Fruit fly (Drosophila melanogaster) whole organism, prepupa: ENCODE measurements around the gene CG3184.
A peak's percentile ranks its signal among the peaks of the same experiment; 100 is the strongest.

Experiments used
- CG10631 ChIP-seq: fragments of 200-800 bp; sonication (Bioruptor generic); optimal IDR thresholded peaks from 2 replicates; lab custom pipeline; 2016; ENCODE audit warnings: missing biosample characterization, missing genetic modification characterization
- CG10669 ChIP-seq: fragments of 200-800 bp; sonication (Bioruptor generic); optimal IDR thresholded peaks from 3 replicates; lab custom pipeline; 2018; ENCODE audit warnings: missing biosample characterization, mild to moderate bottlenecking, missing genetic modification characterization, moderate library complexity
- CG11294 ChIP-seq: fragments of 200-800 bp; sonication (Bioruptor generic); IDR thresholded peaks from 2 replicates; pipeline ENCODE4 v1.3.6; 2022; ENCODE audit warnings: missing biosample characterization, missing genetic modification characterization
- CG11762 ChIP-seq: fragments of 200-800 bp; sonication (Bioruptor generic); optimal IDR thresholded peaks from 3 replicates; lab custom pipeline; 2016; ENCODE audit warnings: missing biosample characterization, missing genetic modification characterization; ENCODE audit not compliant: insufficient read depth
- CG11902 ChIP-seq: fragments of 200-800 bp; sonication (Bioruptor generic); optimal IDR thresholded peaks from 3 replicates; lab custom pipeline; 2016; ENCODE audit warnings: missing biosample characterization, missing genetic modification characterization
- CG15336 ChIP-seq: fragments of 200-800 bp; sonication (Bioruptor generic); IDR thresholded peaks from 2 replicates; pipeline ENCODE4 v1.3.6; 2022; ENCODE audit warnings: missing biosample characterization, missing genetic modification characterization
- CG1621 ChIP-seq: fragments of 200-800 bp; sonication (Bioruptor generic); optimal IDR thresholded peaks from 3 replicates; lab custom pipeline; 2018; ENCODE audit warnings: missing biosample characterization, mild to moderate bottlenecking, missing genetic modification characterization
- CG16779 ChIP-seq: fragments of 200-800 bp; sonication (Bioruptor generic); optimal IDR thresholded peaks from 3 replicates; lab custom pipeline; 2017; ENCODE audit warnings: missing biosample characterization, mild to moderate bottlenecking, missing genetic modification characterization
- CG3032 ChIP-seq: fragments of 200-800 bp; optimal IDR thresholded peaks from 2 replicates; lab custom pipeline; 2019; ENCODE audit warnings: missing biosample characterization, mild to moderate bottlenecking, missing genetic modification characterization, moderate library complexity
- CG31627 ChIP-seq: fragments of 200-800 bp; sonication (Bioruptor generic); optimal IDR thresholded peaks from 3 replicates; lab custom pipeline; 2016; ENCODE audit warnings: missing biosample characterization, missing genetic modification characterization
- CG32006 ChIP-seq: fragments of 200-800 bp; sonication (Bioruptor generic); optimal IDR thresholded peaks from 3 replicates; lab custom pipeline; 2017; ENCODE audit warnings: missing biosample characterization, mild to moderate bottlenecking, missing genetic modification characterization
- CG34406 ChIP-seq: fragments of 200-800 bp; sonication (Bioruptor generic); optimal IDR thresholded peaks from 3 replicates; lab custom pipeline; 2016; ENCODE audit warnings: missing biosample characterization, missing genetic modification characterization
- CG3919 ChIP-seq: fragments of 200-800 bp; sonication (Bioruptor generic); optimal IDR thresholded peaks from 3 replicates; lab custom pipeline; 2016; ENCODE audit warnings: missing biosample characterization, missing genetic modification characterization
- CG4318 ChIP-seq: fragments of 200-800 bp; sonication (Bioruptor generic); optimal IDR thresholded peaks from 3 replicates; lab custom pipeline; 2017; ENCODE audit warnings: missing biosample characterization, mild to moderate bottlenecking, missing genetic modification characterization
- CG6276 ChIP-seq: fragments of 200-800 bp; sonication (Bioruptor generic); optimal IDR thresholded peaks from 2 replicates; lab custom pipeline; 2017; ENCODE audit warnings: missing biosample characterization, mild to moderate bottlenecking, missing genetic modification characterization
- CG6792 ChIP-seq: fragments of 200-800 bp; sonication (Bioruptor generic); optimal IDR thresholded peaks from 3 replicates; lab custom pipeline; 2016; ENCODE audit warnings: missing biosample characterization, missing genetic modification characterization
- CG6808 ChIP-seq: fragments of 200-800 bp; sonication (Bioruptor generic); optimal IDR thresholded peaks from 3 replicates; lab custom pipeline; 2017; ENCODE audit warnings: missing biosample characterization, missing genetic modification characterization, mild to moderate bottlenecking, moderate library complexity, missing genetic modification reagents
- CG6854 ChIP-seq: fragments of 200-800 bp; sonication (Bioruptor generic); optimal IDR thresholded peaks from 2 replicates; lab custom pipeline; 2017; ENCODE audit warnings: missing biosample characterization, mild to moderate bottlenecking, missing genetic modification characterization
- CG8319 ChIP-seq: fragments of 200-800 bp; sonication (Bioruptor generic); optimal IDR thresholded peaks from 3 replicates; lab custom pipeline; 2016; ENCODE audit warnings: missing biosample characterization, missing genetic modification characterization
- CG8632 ChIP-seq: fragments of 200-800 bp; sonication (Bioruptor generic); optimal IDR thresholded peaks from 3 replicates; lab custom pipeline; 2016; ENCODE audit warnings: missing biosample characterization, missing genetic modification characterization
- CG9139 ChIP-seq: fragments of 200-800 bp; sonication (Bioruptor generic); optimal IDR thresholded peaks from 3 replicates; lab custom pipeline; 2017; ENCODE audit warnings: missing biosample characterization, mild to moderate bottlenecking, missing genetic modification characterization
- Eip75B ChIP-seq: fragments of 200-800 bp; sonication (Bioruptor generic); optimal IDR thresholded peaks from 3 replicates; lab custom pipeline; 2016; ENCODE audit warnings: missing biosample characterization, missing genetic modification characterization
- Eip78C ChIP-seq: fragments of 200-800 bp; sonication (Bioruptor generic); peaks from one replicate; lab custom pipeline; 2016; ENCODE audit warnings: missing biosample characterization, missing genetic modification characterization
- Eip93F ChIP-seq: fragments of 200-800 bp; sonication (Bioruptor generic); optimal IDR thresholded peaks from 2 replicates; lab custom pipeline; 2016; ENCODE audit warnings: missing biosample characterization, mild to moderate bottlenecking, missing genetic modification characterization
- Ets21C ChIP-seq: fragments of 200-800 bp; sonication (Bioruptor generic); optimal IDR thresholded peaks from 3 replicates; lab custom pipeline; 2016; ENCODE audit warnings: missing biosample characterization, missing genetic modification characterization
- Gug ChIP-seq: fragments of 200-800 bp; sonication (Bioruptor generic); IDR thresholded peaks from 2 replicates; pipeline ENCODE4 v1.3.6; 2022; ENCODE audit warnings: missing biosample characterization, missing genetic modification characterization
- Hr38 ChIP-seq: sonication (Bioruptor generic); optimal IDR thresholded peaks from 2 replicates; lab custom pipeline; 2016; ENCODE audit warnings: missing biosample characterization, missing genetic modification characterization
- Hr39 ChIP-seq: fragments of 200-800 bp; sonication (Bioruptor generic); optimal IDR thresholded peaks from 2 replicates; lab custom pipeline; 2016; ENCODE audit warnings: missing biosample characterization, missing genetic modification characterization
- Hr4 ChIP-seq: fragments of 200-800 bp; sonication (Bioruptor generic); optimal IDR thresholded peaks from 3 replicates; lab custom pipeline; 2016; ENCODE audit warnings: missing biosample characterization, missing genetic modification characterization
- Lpt ChIP-seq: fragments of 200-800 bp; sonication (Bioruptor generic); optimal IDR thresholded peaks from 3 replicates; lab custom pipeline; 2016; ENCODE audit warnings: missing biosample characterization, missing genetic modification characterization
- Met ChIP-seq: fragments of 200-800 bp; sonication (Bioruptor generic); optimal IDR thresholded peaks from 3 replicates; lab custom pipeline; 2016; ENCODE audit warnings: missing biosample characterization, missing genetic modification characterization
- OdsH ChIP-seq: fragments of 200-800 bp; sonication (Bioruptor generic); optimal IDR thresholded peaks from 3 replicates; lab custom pipeline; 2016; ENCODE audit warnings: missing biosample characterization, missing genetic modification characterization
- Smox ChIP-seq: fragments of 200-800 bp; sonication (Bioruptor generic); optimal IDR thresholded peaks from 3 replicates; lab custom pipeline; 2016; ENCODE audit warnings: missing biosample characterization, missing genetic modification characterization
- Sox102F ChIP-seq: fragments of 200-800 bp; sonication (Bioruptor generic); optimal IDR thresholded peaks from 2 replicates; lab custom pipeline; 2016; ENCODE audit warnings: missing biosample characterization, mild to moderate bottlenecking, missing genetic modification characterization
- Sox14 ChIP-seq: fragments of 200-800 bp; sonication (Bioruptor generic); optimal IDR thresholded peaks from 3 replicates; lab custom pipeline; 2016; ENCODE audit warnings: missing biosample characterization, missing genetic modification characterization
- Sox15 ChIP-seq: fragments of 200-800 bp; sonication (Bioruptor generic); optimal IDR thresholded peaks from 3 replicates; lab custom pipeline; 2016; ENCODE audit warnings: missing biosample characterization, missing genetic modification characterization
- achi ChIP-seq: fragments of 200-800 bp; sonication (Bioruptor generic); optimal IDR thresholded peaks from 3 replicates; lab custom pipeline; 2016; ENCODE audit warnings: missing biosample characterization, missing genetic modification characterization
- acj6 ChIP-seq: fragments of 200-800 bp; sonication (Bioruptor generic); optimal IDR thresholded peaks from 3 replicates; lab custom pipeline; 2016; ENCODE audit warnings: missing biosample characterization, missing genetic modification characterization
- dsx ChIP-seq: fragments of 200-800 bp; optimal IDR thresholded peaks from 3 replicates; lab custom pipeline; 2019; ENCODE audit warnings: missing biosample characterization, mild to moderate bottlenecking, missing genetic modification characterization, moderate library complexity; ENCODE audit not compliant: poor library complexity, severe bottlenecking
- esn ChIP-seq: fragments of 200-800 bp; sonication (Bioruptor generic); optimal IDR thresholded peaks from 2 replicates; lab custom pipeline; 2016; ENCODE audit warnings: missing biosample characterization, mild to moderate bottlenecking, missing genetic modification characterization, moderate library complexity
- fd59A ChIP-seq: fragments of 200-800 bp; sonication (Bioruptor generic); optimal IDR thresholded peaks from 2 replicates; lab custom pipeline; 2017; ENCODE audit warnings: missing biosample characterization, mild to moderate bottlenecking, missing genetic modification characterization, missing genetic modification reagents
- fkh ChIP-seq: fragments of 200-800 bp; sonication (Bioruptor generic); optimal IDR thresholded peaks from 3 replicates; lab custom pipeline; 2017; ENCODE audit warnings: missing biosample characterization, mild to moderate bottlenecking, missing genetic modification characterization, moderate library complexity
- lz ChIP-seq: fragments of 200-800 bp; sonication (Bioruptor generic); optimal IDR thresholded peaks from 3 replicates; lab custom pipeline; 2016; ENCODE audit warnings: missing biosample characterization, missing genetic modification characterization
- net ChIP-seq: fragments of 200-800 bp; sonication (Bioruptor generic); optimal IDR thresholded peaks from 3 replicates; lab custom pipeline; 2016; ENCODE audit warnings: missing biosample characterization, missing genetic modification characterization
- pdm3 ChIP-seq: fragments of 200-800 bp; sonication (Bioruptor generic); optimal IDR thresholded peaks from 3 replicates; lab custom pipeline; 2016; ENCODE audit warnings: missing biosample characterization, missing genetic modification characterization
- salr ChIP-seq, 2 experiments: fragments of 200-800 bp; sonication (Bioruptor generic); optimal IDR thresholded peaks; 3 replicates each; lab custom pipeline; 2016 to 2018; ENCODE audit warnings: missing biosample characterization in 2 of 2, missing genetic modification characterization in 2 of 2, mild to moderate bottlenecking in 1 of 2
- spab ChIP-seq: fragments of 200-800 bp; sonication (Bioruptor generic); optimal IDR thresholded peaks from 2 replicates; lab custom pipeline; 2017; ENCODE audit warnings: missing biosample characterization, mild to moderate bottlenecking, missing genetic modification characterization, missing genetic modification reagents
- ss ChIP-seq, 2 experiments: fragments of 200-800 bp; sonication (Bioruptor generic); optimal IDR thresholded peaks; 2 replicates in 1 of 2; 3 replicates in 1 of 2; lab custom pipeline; 2017 to 2018; ENCODE audit warnings: mild to moderate bottlenecking in 2 of 2, missing biosample characterization in 2 of 2, missing genetic modification characterization in 2 of 2, moderate library complexity in 1 of 2
- svp ChIP-seq: fragments of 200-800 bp; sonication (Bioruptor generic); peaks from one replicate; lab custom pipeline; 2016; ENCODE audit warnings: missing biosample characterization, missing genetic modification characterization
- topi ChIP-seq: fragments of 200-800 bp; sonication (Bioruptor generic); optimal IDR thresholded peaks from 3 replicates; lab custom pipeline; 2016; ENCODE audit warnings: missing biosample characterization, missing genetic modification characterization
- vri ChIP-seq: fragments of 200-800 bp; sonication (Bioruptor generic); optimal IDR thresholded peaks from 3 replicates; lab custom pipeline; 2016; ENCODE audit warnings: missing biosample characterization, mild to moderate bottlenecking, missing genetic modification characterization

The CG3184 gene

DNA sequence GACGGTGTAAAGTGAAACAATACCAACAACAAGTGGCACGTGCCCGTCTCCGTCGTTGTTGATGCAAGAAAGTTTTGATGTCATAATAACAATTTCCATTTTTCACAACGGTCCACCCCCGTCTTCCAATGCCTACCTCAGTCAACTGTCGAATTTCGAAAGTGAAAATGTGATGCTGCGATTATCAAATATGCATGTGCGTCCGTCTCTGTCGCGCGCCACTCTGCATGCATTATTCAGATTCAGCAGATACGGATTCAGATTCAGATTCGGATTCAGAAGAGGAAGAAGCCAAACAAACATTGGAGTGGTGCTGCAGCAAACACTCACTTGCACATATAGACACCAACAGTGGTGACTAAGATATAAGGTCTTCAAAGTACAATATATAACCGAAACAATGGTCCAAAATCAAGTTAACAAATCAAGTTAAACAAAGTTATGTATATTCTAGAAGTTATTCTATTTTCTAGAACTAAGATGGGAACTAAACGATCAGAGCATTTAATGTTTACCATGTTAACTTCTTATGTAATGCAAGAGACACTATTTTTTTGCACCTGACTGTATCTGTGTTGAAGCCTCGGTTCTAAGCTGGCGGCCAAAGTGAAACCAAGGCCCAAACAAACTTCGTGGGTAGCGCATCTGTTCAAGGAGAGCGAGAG is 45.8 kb downstream of the CG3184 start:
- TF ChIP-seq Hr38 (GFP tag; lab: Kevin White, UChicago) (no peak), CG32006 (GFP tag; lab: Kevin White, UChicago) (peak; percentile 59), net (GFP tag; lab: Kevin White, UChicago) (peak; percentile 30), CG3919 (GFP tag; lab: Kevin White, UChicago) (peak; percentile 51), CG10631 (GFP tag; lab: Kevin White, UChicago) (peak; percentile 61), CG8632 (peak; percentile 26), Lpt (GFP tag; lab: Kevin White, UChicago) (no peak), CG15336 (GFP tag; lab: Robert Waterston, UW) (peak; percentile 81), CG8319 (GFP tag; lab: Kevin White, UChicago) (no peak), dsx (GFP tag; lab: Kevin White, UChicago) (peak; percentile 36), CG6792 (GFP tag; lab: Kevin White, UChicago) (peak; percentile 55), CG31627 (GFP tag; lab: Kevin White, UChicago) (peak; percentile 32), CG9139 (GFP tag; lab: Kevin White, UChicago) (no peak), topi (GFP tag; lab: Kevin White, UChicago) (peak; percentile 53), fkh (GFP tag; lab: Kevin White, UChicago) (no peak), Sox14 (GFP tag; lab: Kevin White, UChicago) (peak; percentile 50), CG11902 (GFP tag; lab: Kevin White, UChicago) (no peak), ss (GFP tag; optimal IDR thresholded peaks at IDR 0.05; lab: Kevin White, UChicago) (peak; percentile 29 to 32), CG6808 (GFP tag; lab: Kevin White, UChicago) (peak; percentile 35), esn (GFP tag; lab: Kevin White, UChicago) (peak; percentile 66), CG11762 (GFP tag; lab: Kevin White, UChicago) (peak; percentile 15), Smox (GFP tag; lab: Kevin White, UChicago) (peak; percentile 54), CG6276 (peak; percentile 34), Ets21C (GFP tag; lab: Kevin White, UChicago) (peak; percentile 38), Met (GFP tag; lab: Kevin White, UChicago) (peak; percentile 61), CG10669 (GFP tag; lab: Kevin White, UChicago) (peak; percentile 35), Hr39 (GFP tag; lab: Kevin White, UChicago) (peak; percentile 59), CG1621 (tag; lab: Kevin White, UChicago) (peak; percentile 15), Sox15 (no peak), Sox102F (peak; percentile 56), CG6854 (GFP tag; lab: Kevin White, UChicago) (no peak), OdsH (GFP tag; lab: Kevin White, UChicago) (peak; percentile 43), CG4318 (GFP tag; lab: Kevin White, UChicago) (no peak), spab (no peak), acj6 (GFP tag; lab: Kevin White, UChicago) (peak; percentile 31), lz (GFP tag; lab: Kevin White, UChicago) (peak; percentile 61), CG34406 (GFP tag; lab: Kevin White, UChicago) (peak; percentile 37), salr (GFP tag; optimal IDR thresholded peaks at IDR 0.05; lab: Kevin White, UChicago) (no peak), Eip93F (GFP tag; lab: Kevin White, UChicago) (no peak), CG3032 (peak; percentile 35), svp (GFP tag; lab: Kevin White, UChicago) (peak; percentile 84), fd59A (GFP tag; lab: Kevin White, UChicago) (peak; percentile 8), CG11294 (peak; percentile 42; the same call in 1 of the 2 replicates), Eip78C (GFP tag; lab: Kevin White, UChicago) (peak; percentile 85), achi (GFP tag; lab: Kevin White, UChicago) (peak; percentile 58), Eip75B (GFP tag; lab: Kevin White, UChicago) (peak; percentile 64), Gug (0 out of 2 replicates have a peak, but pooled peaks have one; percentile 39), vri (GFP tag; lab: Kevin White, UChicago) (peak; percentile 29), Hr4 (GFP tag; lab: Kevin White, UChicago) (peak; percentile 61), CG16779 (no peak), pdm3 (GFP tag; lab: Kevin White, UChicago) (peak; percentile 60)
